Fruit fly (Drosophila melanogaster) whole organism, pupa: Measurements from ENCODE around the gene D2hgdh.

Experiments used
- CG10348 ChIP-seq: fragments of 200-800 bp; sonication (Bioruptor generic); IDR thresholded peaks from 2 replicates; pipeline ENCODE4 v1.3.6; 2022; ENCODE audit warnings: missing biosample characterization, missing genetic modification characterization
- CG12605 ChIP-seq: fragments of 200-800 bp; sonication (Bioruptor generic); IDR thresholded peaks from 2 replicates; pipeline ENCODE4 v1.3.6; 2022; ENCODE audit warnings: missing biosample characterization, missing genetic modification characterization
- CG13204 ChIP-seq: fragments of 200-800 bp; sonication (Bioruptor generic); optimal IDR thresholded peaks from 2 replicates; lab custom pipeline; 2018; ENCODE audit warnings: missing biosample characterization, mild to moderate bottlenecking, missing genetic modification characterization, moderate library complexity
- CG15710 ChIP-seq: fragments of 200-800 bp; sonication (Bioruptor generic); optimal IDR thresholded peaks from 2 replicates; lab custom pipeline; 2018; ENCODE audit warnings: missing biosample characterization, mild to moderate bottlenecking, missing genetic modification characterization, moderate library complexity
- CG32121 ChIP-seq: fragments of 200-800 bp; sonication (Bioruptor generic); IDR thresholded peaks from 2 replicates; pipeline ENCODE4 v1.3.6; 2022; ENCODE audit warnings: missing biosample characterization, missing genetic modification characterization
- CG34367 ChIP-seq: fragments of 200-800 bp; sonication (Bioruptor generic); optimal IDR thresholded peaks from 2 replicates; lab custom pipeline; 2018; ENCODE audit warnings: missing biosample characterization, mild to moderate bottlenecking, missing genetic modification characterization
- CG4496 ChIP-seq: fragments of 200-800 bp; sonication (Bioruptor generic); IDR thresholded peaks from 3 replicates; pipeline ENCODE4 v1.3.6; 2022; ENCODE audit warnings: missing biosample characterization, missing genetic modification characterization
- CG9948 ChIP-seq: fragments of 200-800 bp; sonication (Bioruptor generic); optimal IDR thresholded peaks from 2 replicates; lab custom pipeline; 2018; ENCODE audit warnings: missing biosample characterization, mild to moderate bottlenecking, missing genetic modification characterization, moderate library complexity
- D1 ChIP-seq: fragments of 200-800 bp; sonication (Bioruptor generic); optimal IDR thresholded peaks from 2 replicates; lab custom pipeline; 2018; ENCODE audit warnings: missing biosample characterization, mild to moderate bottlenecking, missing genetic modification characterization, moderate library complexity
- EcR ChIP-seq: fragments of 200-800 bp; sonication (Bioruptor generic); optimal IDR thresholded peaks from 3 replicates; lab custom pipeline; 2019; ENCODE audit warnings: missing biosample characterization, missing genetic modification characterization, mild to moderate bottlenecking, moderate library complexity, missing genetic modification reagents
- Pif1B ChIP-seq: fragments of 200-800 bp; sonication (Bioruptor generic); optimal IDR thresholded peaks from 3 replicates; lab custom pipeline; 2016; ENCODE audit warnings: missing biosample characterization, missing genetic modification characterization
- Snoo ChIP-seq: fragments of 200-800 bp; sonication (Bioruptor generic); optimal IDR thresholded peaks from 3 replicates; lab custom pipeline; 2017; ENCODE audit warnings: missing biosample characterization, mild to moderate bottlenecking, missing genetic modification characterization, inconsistent platforms
- fd96Ca ChIP-seq: fragments of 200-800 bp; sonication (Bioruptor generic); IDR thresholded peaks from 3 replicates; pipeline ENCODE4 v1.3.6; 2022; ENCODE audit warnings: missing biosample characterization, missing genetic modification characterization
- rn ChIP-seq: fragments of 200-800 bp; sonication (Bioruptor generic); IDR thresholded peaks from 2 replicates; pipeline ENCODE4 v1.3.6; 2022; ENCODE audit warnings: missing biosample characterization, missing genetic modification characterization

DNA sequence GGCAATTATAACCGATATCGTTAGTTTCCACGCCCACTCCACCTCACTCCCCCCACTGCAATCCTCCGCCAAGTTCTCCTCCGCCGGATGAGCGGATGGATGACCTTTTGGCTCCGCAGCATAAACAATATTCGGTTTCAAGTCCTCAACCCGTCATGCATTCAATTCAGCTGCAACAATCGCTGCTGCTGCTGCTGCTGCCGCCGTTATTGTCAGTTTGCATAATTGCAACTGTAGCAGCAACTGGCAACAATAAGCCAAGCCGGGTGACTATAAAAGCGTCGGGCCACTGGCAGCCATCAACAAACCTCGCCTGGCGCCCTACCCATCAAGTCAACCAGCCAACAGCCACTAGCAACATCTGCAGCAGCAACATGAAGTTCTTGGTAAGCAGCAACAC lies 45.3 kb downstream of the D2hgdh start, which contains the start of gene CG17777:
- no peak for TF ChIP-seq CG9948
- TF ChIP-seq CG32121 (GFP tag; lab: Robert Waterston, UW), result no peak
- TF ChIP-seq CG4496 (GFP tag; lab: Robert Waterston, UW), result no peak
- TF ChIP-seq fd96Ca (GFP tag; lab: Robert Waterston, UW), result no peak
- no peak for TF ChIP-seq CG12605 (GFP tag; lab: Robert Waterston, UW)
- no peak for TF ChIP-seq rn
- TF ChIP-seq Pif1B, result no peak
- TF ChIP-seq D1, result no peak
- no peak for TF ChIP-seq CG34367 (tag; lab: Kevin White, UChicago)
- no peak for TF ChIP-seq EcR (GFP tag; lab: Kevin White, UChicago)
- no peak for TF ChIP-seq CG15710 (tag; lab: Kevin White, UChicago)
- no peak for TF ChIP-seq CG13204 (GFP tag; lab: Kevin White, UChicago)
- no peak for TF ChIP-seq Snoo (tag; lab: Kevin White, UChicago)
- TF ChIP-seq CG10348, result no peak
